Worm (Caenorhabditis elegans) whole organism, mixed stage, embryonic: ENCODE data around the gene aagr-1.

Experiments
- ceh-83 ChIP-seq: fragments of 200-800 bp; sonication (Bioruptor generic); optimal IDR thresholded peaks from 2 replicates; lab custom pipeline; 2018; ENCODE audit warnings: mild to moderate bottlenecking, missing genetic modification characterization, missing compliant biosample characterization
- lin-13 ChIP-seq: fragments of 150-350 bp; optimal IDR thresholded peaks from 2 replicates; lab custom pipeline; 2014; ENCODE audit warnings: missing biosample characterization, missing genetic modification characterization
- mab-5 ChIP-seq: fragments of 150-350 bp; optimal IDR thresholded peaks from 2 replicates; lab custom pipeline; 2014; ENCODE audit warnings: missing biosample characterization, missing genetic modification characterization
- mep-1 ChIP-seq: fragments of 150-350 bp; optimal IDR thresholded peaks from 2 replicates; lab custom pipeline; 2017; ENCODE audit warnings: missing biosample characterization, missing genetic modification reagents, missing genetic modification characterization, inconsistent platforms
- nhr-12 ChIP-seq: fragments of 150-350 bp; optimal IDR thresholded peaks from 2 replicates; lab custom pipeline; 2014; ENCODE audit warnings: missing biosample characterization, missing genetic modification characterization
- nhr-237 ChIP-seq: fragments of 150-350 bp; optimal IDR thresholded peaks from 2 replicates; lab custom pipeline; 2014; ENCODE audit warnings: missing biosample characterization, missing genetic modification characterization
- nhr-28 ChIP-seq: fragments of 150-350 bp; optimal IDR thresholded peaks from 2 replicates; lab custom pipeline; 2014; ENCODE audit warnings: missing biosample characterization, missing genetic modification characterization
- nhr-76 ChIP-seq: sonication (generic microtip); optimal IDR thresholded peaks from 2 replicates; lab custom pipeline; 2017; ENCODE audit warnings: missing biosample characterization, missing genetic modification characterization
- snpc-4 ChIP-seq: fragments of 150-350 bp; optimal IDR thresholded peaks from 2 replicates; lab custom pipeline; 2014; ENCODE audit warnings: missing biosample characterization, missing genetic modification characterization
- unc-62 ChIP-seq: fragments of 150-350 bp; optimal IDR thresholded peaks from 2 replicates; lab custom pipeline; 2014; ENCODE audit warnings: missing biosample characterization, missing genetic modification reagents, missing genetic modification characterization

- TF ChIP-seq lin-13 (tag; lab: Kevin White, UChicago) (no peak), nhr-237 (tag; lab: Kevin White, UChicago) (no peak), mep-1 (tag; lab: Kevin White, UChicago) (no peak), snpc-4 (tag; lab: Kevin White, UChicago) (no peak), ceh-83 (GFP tag; lab: Kevin White, UChicago) (no peak), nhr-12 (tag; lab: Kevin White, UChicago) (no peak), unc-62 (GFP tag; lab: Kevin White, UChicago) (no peak), nhr-76 (tag; lab: Kevin White, UChicago) (no peak), mab-5 (tag; lab: Kevin White, UChicago) (no peak), nhr-28 (tag; lab: Kevin White, UChicago) (no peak)
Observed at ce11 chrIV:8378280-8378679, 12.0 kb downstream of the aagr-1 start.
